Worm (Caenorhabditis elegans) whole organism, L3 larva: ENCODE measurements around the gene C35D10.12.

Experiments used
- ama-1 ChIP-seq: fragments of 150-350 bp; optimal IDR thresholded peaks from 2 replicates; lab custom pipeline; 2018
- ceh-82 ChIP-seq: fragments of 150-350 bp; optimal IDR thresholded peaks from 2 replicates; lab custom pipeline; 2014; ENCODE audit warnings: missing biosample characterization, missing genetic modification characterization
- egl-27 ChIP-seq: sonication (generic microtip); optimal IDR thresholded peaks from 4 replicates; lab custom pipeline; 2017; ENCODE audit warnings: missing biosample characterization, missing genetic modification reagents, missing genetic modification characterization
- elt-1 ChIP-seq: fragments of 150-350 bp; optimal IDR thresholded peaks from 2 replicates; lab custom pipeline; 2014; ENCODE audit warnings: missing biosample characterization, missing genetic modification characterization
- fkh-10 ChIP-seq: sonication (generic microtip); optimal IDR thresholded peaks from 2 replicates; lab custom pipeline; 2017; ENCODE audit warnings: missing biosample characterization, missing genetic modification reagents, missing genetic modification characterization
- mdl-1 ChIP-seq: fragments of 150-350 bp; optimal IDR thresholded peaks from 2 replicates; lab custom pipeline; 2014; ENCODE audit warnings: missing biosample characterization, missing genetic modification characterization
- mml-1 ChIP-seq: fragments of 150-350 bp; sonication (generic microtip); optimal IDR thresholded peaks from 3 replicates; lab custom pipeline; 2014; ENCODE audit warnings: missing biosample characterization, missing genetic modification characterization
- nhr-25 ChIP-seq: sonication (generic microtip); optimal IDR thresholded peaks from 2 replicates; lab custom pipeline; 2017; ENCODE audit warnings: missing biosample characterization, missing genetic modification characterization
- nhr-76 ChIP-seq: fragments of 150-350 bp; sonication (generic microtip); optimal IDR thresholded peaks from 5 replicates; lab custom pipeline; 2014; ENCODE audit warnings: missing biosample characterization, missing genetic modification characterization
- pha-4 ChIP-seq: fragments of 150-350 bp; optimal IDR thresholded peaks from 2 replicates; lab custom pipeline; 2014; ENCODE audit warnings: missing biosample characterization, missing genetic modification reagents, missing genetic modification characterization
- pqm-1 ChIP-seq: fragments of 150-350 bp; optimal IDR thresholded peaks from 2 replicates; lab custom pipeline; 2017; ENCODE audit warnings: missing biosample characterization, missing genetic modification characterization, inconsistent platforms
- zag-1 ChIP-seq: fragments of 150-350 bp; optimal IDR thresholded peaks from 2 replicates; lab custom pipeline; 2014; ENCODE audit warnings: missing biosample characterization, missing genetic modification characterization
- ztf-11 ChIP-seq: fragments of 150-350 bp; optimal IDR thresholded peaks from 2 replicates; lab custom pipeline; 2014; ENCODE audit warnings: missing biosample characterization, missing genetic modification characterization
- ztf-4 ChIP-seq: fragments of 150-350 bp; optimal IDR thresholded peaks from 2 replicates; lab custom pipeline; 2014; ENCODE audit warnings: missing biosample characterization, missing genetic modification characterization

DNA sequence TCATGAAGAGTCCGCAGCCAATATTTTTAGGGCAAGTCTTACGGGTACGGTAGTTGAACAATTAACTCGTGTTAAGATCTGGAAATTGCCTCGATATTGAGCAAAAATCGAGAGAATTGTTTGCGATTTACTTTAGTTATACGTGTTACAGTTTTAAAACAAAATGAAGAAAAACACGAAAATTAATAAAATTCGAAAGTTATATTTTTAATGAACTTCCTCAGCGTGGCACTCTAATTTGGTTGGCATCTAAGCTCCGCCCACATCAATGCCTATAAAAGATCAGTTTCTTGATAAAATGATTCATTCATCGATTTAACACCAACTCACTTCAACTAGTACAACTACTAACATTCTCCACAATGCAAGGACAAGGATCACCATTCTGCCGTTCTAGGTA lies 4.1 kb downstream of the C35D10.12 start, which contains the start of gene gipc-1:
- TF ChIP-seq ama-1 (lab: Kevin White, UChicago): no peak
- TF ChIP-seq ztf-4 (tag; lab: Kevin White, UChicago): no peak
- no peak for TF ChIP-seq mdl-1
- TF ChIP-seq zag-1: no peak
- no peak for TF ChIP-seq elt-1 (tag; lab: Kevin White, UChicago)
- TF ChIP-seq fkh-10 (GFP tag; lab: Kevin White, UChicago): no peak
- TF ChIP-seq ztf-11 (tag; lab: Kevin White, UChicago): no peak
- no peak for TF ChIP-seq pqm-1 (tag; lab: Kevin White, UChicago)
- no peak for TF ChIP-seq mml-1
- no peak for TF ChIP-seq pha-4 (tag; lab: Kevin White, UChicago)
- no peak for TF ChIP-seq egl-27 (tag; lab: Kevin White, UChicago)
- TF ChIP-seq nhr-76 (tag; lab: Kevin White, UChicago): no peak
- no peak for TF ChIP-seq ceh-82
- no peak for TF ChIP-seq nhr-25 (tag; lab: Kevin White, UChicago)
